Worm (Caenorhabditis elegans): ENCODE results near the gene C07A12.2.

ce11 chrX:4577941-4578340 lies 33.3 kb downstream of the C07A12.2 start, which contains the start of gene C05E11.3:
- TF ChIP-seq ZK546.5 (tag; optimal IDR thresholded peaks at IDR 0.05) (no peak), zfp-3 (GFP tag; conservative IDR thresholded peaks at IDR 0.05) (no peak), Y75B8A.6 (GFP tag; IDR thresholded peaks at IDR 0.05) (no peak), spr-1 (tag; optimal IDR thresholded peaks at IDR 0.05) (no peak)
